Worm (Caenorhabditis elegans) whole organism, early embryonic: Measurements from ENCODE around the gene R04B5.6.

Source experiments
- B0310.2 ChIP-seq: sonication (generic microtip); optimal IDR thresholded peaks from 2 replicates; lab custom pipeline; 2016; ENCODE audit warnings: mild to moderate bottlenecking, missing genetic modification characterization, missing compliant biosample characterization
- aly-1 ChIP-seq: sonication (generic microtip); optimal IDR thresholded peaks from 2 replicates; lab custom pipeline; 2016; ENCODE audit warnings: missing genetic modification characterization, missing compliant biosample characterization
- ama-1 ChIP-seq: fragments of 150-350 bp; optimal IDR thresholded peaks from 2 replicates; lab custom pipeline; 2014
- ceh-36 ChIP-seq: sonication (generic microtip); optimal IDR thresholded peaks from 2 replicates; lab custom pipeline; 2016; ENCODE audit warnings: missing genetic modification characterization, inconsistent platforms, missing compliant biosample characterization
- ets-7 ChIP-seq: sonication (generic microtip); optimal IDR thresholded peaks from 2 replicates; lab custom pipeline; 2016; ENCODE audit warnings: missing genotype, missing genetic modification characterization, missing compliant biosample characterization
- flt-1 ChIP-seq: fragments of 200-800 bp; sonication (Bioruptor generic); IDR thresholded peaks from 2 replicates; pipeline ENCODE4 v1.3.6; 2022; ENCODE audit warnings: missing genetic modification characterization, missing compliant biosample characterization
- hmbx-1 ChIP-seq: sonication (generic microtip); optimal IDR thresholded peaks from 2 replicates; lab custom pipeline; 2016; ENCODE audit warnings: mild to moderate bottlenecking, missing genetic modification characterization, missing compliant biosample characterization
- hmg-4 ChIP-seq: fragments of 200-800 bp; sonication (Bioruptor generic); optimal IDR thresholded peaks from 2 replicates; lab custom pipeline; 2018; ENCODE audit warnings: mild to moderate bottlenecking, missing genetic modification characterization, missing compliant biosample characterization
- hnd-1 ChIP-seq: sonication (generic microtip); optimal IDR thresholded peaks from 2 replicates; lab custom pipeline; 2016; ENCODE audit warnings: missing genetic modification characterization, missing compliant biosample characterization
- pes-1 ChIP-seq: fragments of 200-800 bp; sonication (Bioruptor generic); IDR thresholded peaks from 2 replicates; pipeline ENCODE4 v1.3.6; 2022; ENCODE audit warnings: missing genetic modification reagents, missing genetic modification characterization, missing compliant biosample characterization
- scrt-1 ChIP-seq: fragments of 200-800 bp; sonication (Bioruptor generic); IDR thresholded peaks from 2 replicates; pipeline ENCODE4 v1.3.6; 2022; ENCODE audit warnings: missing genetic modification characterization, missing compliant biosample characterization
- tbx-11 ChIP-seq: fragments of 200-800 bp; sonication (Bioruptor generic); IDR thresholded peaks from 2 replicates; pipeline ENCODE4 v1.3.6; 2022; ENCODE audit warnings: missing genetic modification characterization, missing compliant biosample characterization
- tbx-37 ChIP-seq: fragments of 200-800 bp; sonication (Bioruptor generic); conservative IDR thresholded peaks from 2 replicates; pipeline ENCODE4 v1.3.6; 2022; ENCODE audit warnings: missing genetic modification reagents, missing genetic modification characterization, missing compliant biosample characterization

ce11 chrV:10087103-10087502 is 2.1 kb downstream of the R04B5.6 start, which contains the start of gene R04B5.5:
- no peak for TF ChIP-seq flt-1 (GFP tag; lab: Robert Waterston, UW)
- no peak for TF ChIP-seq ama-1
- TF ChIP-seq aly-1 = no peak
- TF ChIP-seq hmbx-1 (tag; lab: Kevin White, UChicago) = no peak
- TF ChIP-seq hnd-1 = no peak
- no peak for TF ChIP-seq tbx-11
- TF ChIP-seq pes-1 (GFP tag; lab: Robert Waterston, UW) = no peak
- no peak for TF ChIP-seq scrt-1 (GFP tag; lab: Robert Waterston, UW)
- no peak for TF ChIP-seq hmg-4 (GFP tag; lab: Kevin White, UChicago)
- TF ChIP-seq tbx-37 (GFP tag; lab: Robert Waterston, UW) = no peak
- no peak for TF ChIP-seq B0310.2 (tag; lab: Kevin White, UChicago)
- no peak for TF ChIP-seq ets-7
- no peak for TF ChIP-seq ceh-36 (tag; lab: Kevin White, UChicago)
